Worm (Caenorhabditis elegans) whole organism, mixed stage, embryonic: ENCODE results near the gene arf-6.

Experiments
- M03D4.4 ChIP-seq: sonication (generic microtip); optimal IDR thresholded peaks from 2 replicates; lab custom pipeline; 2017; ENCODE audit warnings: mild to moderate bottlenecking, missing genetic modification characterization, missing compliant biosample characterization
- bed-3 ChIP-seq: fragments of 200-800 bp; sonication (Bioruptor generic); optimal IDR thresholded peaks from 3 replicates; lab custom pipeline; 2018; ENCODE audit warnings: mild to moderate bottlenecking, missing genetic modification characterization, moderate library complexity, missing compliant biosample characterization
- blmp-1 ChIP-seq: fragments of 150-350 bp; optimal IDR thresholded peaks from 2 replicates; lab custom pipeline; 2014; ENCODE audit warnings: missing biosample characterization, missing genetic modification characterization
- ceh-39 ChIP-seq: fragments of 150-350 bp; optimal IDR thresholded peaks from 2 replicates; lab custom pipeline; 2014; ENCODE audit warnings: missing biosample characterization, missing genetic modification characterization
- ceh-43 ChIP-seq: fragments of 200-800 bp; sonication (Bioruptor generic); optimal IDR thresholded peaks from 2 replicates; lab custom pipeline; 2018; ENCODE audit warnings: mild to moderate bottlenecking, missing genetic modification characterization, moderate library complexity, missing compliant biosample characterization
- ceh-83 ChIP-seq: fragments of 200-800 bp; sonication (Bioruptor generic); optimal IDR thresholded peaks from 2 replicates; lab custom pipeline; 2018; ENCODE audit warnings: mild to moderate bottlenecking, missing genetic modification characterization, missing compliant biosample characterization
- ces-1 ChIP-seq: fragments of 150-350 bp; optimal IDR thresholded peaks from 2 replicates; lab custom pipeline; 2014; ENCODE audit warnings: missing biosample characterization, missing genetic modification reagents, missing genetic modification characterization
- cnd-1 ChIP-seq: fragments of 200-800 bp; sonication (Bioruptor generic); optimal IDR thresholded peaks from 2 replicates; lab custom pipeline; 2018; ENCODE audit warnings: mild to moderate bottlenecking, missing genetic modification characterization, missing compliant biosample characterization
- drap-1 ChIP-seq: fragments of 200-800 bp; sonication (Bioruptor generic); optimal IDR thresholded peaks from 3 replicates; lab custom pipeline; 2018; ENCODE audit warnings: mild to moderate bottlenecking, missing genetic modification characterization, missing compliant biosample characterization
- elt-3 ChIP-seq: fragments of 150-350 bp; optimal IDR thresholded peaks from 2 replicates; lab custom pipeline; 2014; ENCODE audit warnings: missing biosample characterization, missing genetic modification characterization
- ham-2 ChIP-seq: fragments of 200-800 bp; sonication (Bioruptor generic); optimal IDR thresholded peaks from 2 replicates; lab custom pipeline; 2018; ENCODE audit warnings: mild to moderate bottlenecking, missing genetic modification characterization, missing compliant biosample characterization
- hlh-1 ChIP-seq: fragments of 150-350 bp; optimal IDR thresholded peaks from 2 replicates; lab custom pipeline; 2014; ENCODE audit warnings: missing biosample characterization, missing genetic modification reagents, missing genetic modification characterization
- lin-13 ChIP-seq: fragments of 150-350 bp; optimal IDR thresholded peaks from 2 replicates; lab custom pipeline; 2014; ENCODE audit warnings: missing biosample characterization, missing genetic modification characterization
- lin-32 ChIP-seq: fragments of 200-800 bp; sonication (Bioruptor generic); optimal IDR thresholded peaks from 2 replicates; lab custom pipeline; 2018; ENCODE audit warnings: mild to moderate bottlenecking, missing genetic modification characterization, missing compliant biosample characterization
- mab-5 ChIP-seq: fragments of 150-350 bp; optimal IDR thresholded peaks from 2 replicates; lab custom pipeline; 2014; ENCODE audit warnings: missing biosample characterization, missing genetic modification characterization
- mep-1 ChIP-seq: fragments of 150-350 bp; optimal IDR thresholded peaks from 2 replicates; lab custom pipeline; 2017; ENCODE audit warnings: missing biosample characterization, missing genetic modification reagents, missing genetic modification characterization, inconsistent platforms
- mls-2 ChIP-seq: sonication (generic microtip); optimal IDR thresholded peaks from 2 replicates; lab custom pipeline; 2016; ENCODE audit warnings: mild to moderate bottlenecking, missing genetic modification characterization, moderate library complexity, missing compliant biosample characterization
- nhr-237 ChIP-seq: fragments of 150-350 bp; optimal IDR thresholded peaks from 2 replicates; lab custom pipeline; 2014; ENCODE audit warnings: missing biosample characterization, missing genetic modification characterization
- nhr-76 ChIP-seq: sonication (generic microtip); optimal IDR thresholded peaks from 2 replicates; lab custom pipeline; 2017; ENCODE audit warnings: missing biosample characterization, missing genetic modification characterization
- pha-4 ChIP-seq: fragments of 150-350 bp; optimal IDR thresholded peaks from 2 replicates; lab custom pipeline; 2018; ENCODE audit warnings: missing biosample characterization, missing genetic modification reagents, missing genetic modification characterization
- sem-2 ChIP-seq: fragments of 200-800 bp; sonication (Bioruptor generic); optimal IDR thresholded peaks from 2 replicates; lab custom pipeline; 2018; ENCODE audit warnings: mild to moderate bottlenecking, missing genetic modification characterization, missing compliant biosample characterization
- sptf-1 ChIP-seq: sonication (generic microtip); optimal IDR thresholded peaks from 2 replicates; lab custom pipeline; 2017; ENCODE audit warnings: mild to moderate bottlenecking, missing genetic modification characterization, moderate library complexity, missing compliant biosample characterization
- tbx-8 ChIP-seq: fragments of 200-800 bp; sonication (Bioruptor generic); optimal IDR thresholded peaks from 2 replicates; lab custom pipeline; 2018; ENCODE audit warnings: mild to moderate bottlenecking, missing genetic modification characterization, moderate library complexity, missing compliant biosample characterization
- unc-120 ChIP-seq: sonication (generic microtip); optimal IDR thresholded peaks from 2 replicates; lab custom pipeline; 2017; ENCODE audit warnings: missing genetic modification characterization, missing compliant biosample characterization; ENCODE audit not compliant: poor library complexity, severe bottlenecking
- unc-39 ChIP-seq: fragments of 150-350 bp; optimal IDR thresholded peaks from 2 replicates; lab custom pipeline; 2014; ENCODE audit warnings: missing biosample characterization, missing genetic modification characterization
- unc-62 ChIP-seq: fragments of 150-350 bp; optimal IDR thresholded peaks from 2 replicates; lab custom pipeline; 2014; ENCODE audit warnings: missing biosample characterization, missing genetic modification reagents, missing genetic modification characterization
- zip-8 ChIP-seq: fragments of 150-350 bp; optimal IDR thresholded peaks from 2 replicates; lab custom pipeline; 2014; ENCODE audit warnings: missing biosample characterization, missing genetic modification characterization
- ztf-11 ChIP-seq: fragments of 150-350 bp; optimal IDR thresholded peaks from 2 replicates; lab custom pipeline; 2014; ENCODE audit warnings: missing biosample characterization, missing genetic modification characterization

Gene arf-6

DNA sequence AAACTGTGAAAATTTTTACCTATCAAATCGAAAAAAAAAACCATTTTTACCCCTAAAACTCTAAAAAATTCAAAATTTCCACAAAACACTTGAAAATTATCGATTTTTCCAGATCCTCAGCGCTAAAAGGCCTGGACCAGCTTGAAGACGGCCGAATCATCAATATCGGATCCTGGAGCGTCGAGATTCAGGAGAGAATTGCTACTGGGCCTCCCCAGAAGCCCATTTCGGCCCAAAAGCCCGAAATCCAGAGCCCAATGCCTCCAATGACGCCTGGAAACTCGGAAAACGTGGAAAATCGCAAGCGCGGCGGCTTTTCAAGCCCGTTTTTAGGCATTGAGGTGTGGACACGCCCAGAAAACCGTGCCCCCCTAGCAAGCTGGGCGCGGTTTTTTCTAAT lies 5.5 kb downstream of the arf-6 start:
- TF ChIP-seq sptf-1: no peak
- TF ChIP-seq hlh-1: no peak
- no peak for TF ChIP-seq zip-8 (tag; lab: Kevin White, UChicago)
- TF ChIP-seq ztf-11 (tag; lab: Kevin White, UChicago): no peak
- TF ChIP-seq ham-2: no peak

DNA sequence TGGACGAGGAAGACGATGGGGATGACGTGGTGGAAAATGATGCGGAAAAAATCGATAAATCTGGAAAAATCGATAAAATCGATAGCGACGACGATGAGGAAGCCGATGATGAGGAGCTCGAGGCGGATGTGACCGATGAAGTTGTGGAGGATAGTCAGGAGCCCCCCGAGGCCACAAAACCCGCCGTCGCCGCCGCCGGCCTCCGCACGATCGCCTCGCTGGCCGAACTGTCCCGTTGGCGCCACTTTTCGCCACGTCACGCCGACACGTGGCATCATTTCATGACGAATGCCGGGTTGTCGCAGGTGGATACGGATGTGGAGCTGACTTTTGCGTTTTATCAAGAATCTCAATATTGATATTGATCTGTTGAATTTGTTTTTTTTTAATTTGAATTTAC lies 15.5 kb downstream of the arf-6 start:
- TF ChIP-seq unc-120 (tag; lab: Kevin White, UChicago): no peak
- TF ChIP-seq ceh-39 (tag; lab: Kevin White, UChicago): no peak
- no peak for TF ChIP-seq ztf-11 (tag; lab: Kevin White, UChicago)
- no peak for TF ChIP-seq unc-39 (tag; lab: Kevin White, UChicago)
- no peak for TF ChIP-seq nhr-76
- TF ChIP-seq cnd-1: no peak
- TF ChIP-seq mls-2: no peak
- no peak for TF ChIP-seq M03D4.4 (tag; lab: Kevin White, UChicago)
- no peak for TF ChIP-seq pha-4
- TF ChIP-seq drap-1 (GFP tag; lab: Kevin White, UChicago): no peak
- TF ChIP-seq ceh-83 (GFP tag; lab: Kevin White, UChicago): no peak
- no peak for TF ChIP-seq tbx-8 (GFP tag; lab: Kevin White, UChicago)
- TF ChIP-seq ham-2: no peak
- TF ChIP-seq mep-1 (tag; lab: Kevin White, UChicago): no peak
- no peak for TF ChIP-seq lin-13

DNA sequence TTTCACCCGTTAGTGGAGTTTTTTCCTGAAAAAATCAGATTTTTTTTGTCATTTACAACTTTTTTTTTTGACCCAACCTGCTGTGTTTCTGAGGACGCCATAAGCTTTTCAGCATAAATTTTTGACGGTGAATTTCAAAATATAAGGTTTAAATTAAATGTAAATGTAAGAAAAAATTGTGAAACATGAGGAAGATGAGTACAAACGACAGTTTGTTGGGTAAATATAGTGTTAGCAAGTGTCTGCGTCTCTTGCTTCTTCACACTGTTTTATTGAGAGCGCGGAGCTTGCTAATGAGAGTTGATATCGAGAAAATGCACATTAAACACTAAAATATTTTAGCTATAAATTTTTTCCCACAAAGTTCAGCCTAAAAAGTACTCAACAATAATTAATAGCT lies 23.5 kb downstream of the arf-6 start, which contains the start of gene rom-3:
Gene rom-3 (minus strand): TSS at position 101 of the 400 bp plus-strand sequence.
- TF ChIP-seq mab-5 (tag; lab: Kevin White, UChicago) (no peak), blmp-1 (tag; lab: Kevin White, UChicago) (no peak), sem-2 (GFP tag; lab: Kevin White, UChicago) (no peak), cnd-1 (no peak), unc-39 (tag; lab: Kevin White, UChicago) (no peak), nhr-237 (no peak), M03D4.4 (tag; lab: Kevin White, UChicago) (no peak), elt-3 (tag; lab: Kevin White, UChicago) (no peak), lin-13 (no peak), ham-2 (no peak), unc-62 (GFP tag; lab: Kevin White, UChicago) (no peak), hlh-1 (no peak), mls-2 (no peak)
- TF ChIP-seq, all 35 proteins: peak for 0

DNA sequence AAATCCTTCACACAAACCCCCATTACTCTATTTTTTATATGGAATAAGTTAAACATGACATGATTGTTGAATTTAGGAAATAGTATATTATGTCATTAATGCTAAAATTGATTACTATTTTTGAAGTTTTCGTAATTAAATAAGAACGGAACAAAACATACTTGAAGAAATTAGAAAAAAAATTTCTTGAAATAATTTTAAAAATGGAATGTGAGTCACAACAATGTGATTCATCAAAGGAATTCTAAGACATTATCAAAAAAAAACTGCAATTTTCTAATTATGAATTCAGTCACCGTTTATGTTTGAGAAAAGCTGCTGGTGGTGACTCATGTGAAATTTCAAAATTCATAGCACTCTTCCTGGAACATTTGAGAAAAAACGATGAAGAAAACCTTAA lies 41.5 kb downstream of the arf-6 start, which contains the start of gene nccd-1:
Gene nccd-1 (plus strand): TSS at position 301 of the 400 bp plus-strand sequence.
- TF ChIP-seq hlh-1 (no peak), ceh-43 (GFP tag; lab: Kevin White, UChicago) (no peak), zip-8 (tag; lab: Kevin White, UChicago) (no peak), unc-120 (tag; lab: Kevin White, UChicago) (no peak), tbx-8 (GFP tag; lab: Kevin White, UChicago) (no peak), bed-3 (GFP tag; lab: Kevin White, UChicago) (no peak), mls-2 (no peak), nhr-76 (no peak), M03D4.4 (tag; lab: Kevin White, UChicago) (no peak), elt-3 (tag; lab: Kevin White, UChicago) (no peak), unc-62 (GFP tag; lab: Kevin White, UChicago) (no peak), drap-1 (GFP tag; lab: Kevin White, UChicago) (no peak), lin-32 (GFP tag; lab: Kevin White, UChicago) (no peak), sem-2 (GFP tag; lab: Kevin White, UChicago) (no peak)

DNA sequence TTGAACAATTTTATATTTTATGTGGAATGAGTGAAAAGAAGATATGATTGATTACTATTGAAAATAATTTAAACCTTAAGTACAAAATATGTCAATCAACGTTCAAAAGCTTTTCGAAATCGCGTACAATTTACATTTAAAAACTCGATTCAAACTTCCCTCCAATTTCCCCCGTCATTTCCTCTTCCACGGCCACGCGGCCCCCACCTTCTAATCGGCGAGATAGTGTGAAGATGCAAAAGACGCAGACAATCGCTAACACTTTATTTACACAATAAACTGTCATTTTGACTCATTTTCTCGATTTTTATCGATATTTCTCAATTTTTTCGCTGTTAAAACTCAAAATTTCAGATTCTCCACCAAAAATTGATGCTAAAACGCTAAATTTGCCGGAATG lies 48.5 kb downstream of the arf-6 start, which contains the start of gene rom-4:
Gene rom-4 (plus strand): TSS at position 398 of the 400 bp plus-strand sequence.
- TF ChIP-seq hlh-1 (no peak), nhr-76 (no peak), lin-13 (peak; percentile 24), pha-4 (peak; percentile 48), ces-1 (GFP tag; lab: Kevin White, UChicago) (peak; percentile 40), ceh-43 (GFP tag; lab: Kevin White, UChicago) (no peak), unc-62 (GFP tag; lab: Kevin White, UChicago) (no peak), mab-5 (tag; lab: Kevin White, UChicago) (peak; percentile 23)
